Worm (Caenorhabditis elegans) whole organism, early embryonic: Measurements from ENCODE around the gene ugt-64.

ENCODE experiments used
- ama-1 ChIP-seq: fragments of 150-350 bp; optimal IDR thresholded peaks from 2 replicates; lab custom pipeline; 2014
- ceh-13 ChIP-seq: fragments of 200-800 bp; sonication (Bioruptor generic); optimal IDR thresholded peaks from 2 replicates; lab custom pipeline; 2018; ENCODE audit warnings: mild to moderate bottlenecking, missing genetic modification characterization, missing compliant biosample characterization
- ceh-36 ChIP-seq: sonication (generic microtip); optimal IDR thresholded peaks from 2 replicates; lab custom pipeline; 2016; ENCODE audit warnings: missing genetic modification characterization, inconsistent platforms, missing compliant biosample characterization
- ets-7 ChIP-seq: sonication (generic microtip); optimal IDR thresholded peaks from 2 replicates; lab custom pipeline; 2016; ENCODE audit warnings: missing genotype, missing genetic modification characterization, missing compliant biosample characterization
- flt-1 ChIP-seq: fragments of 200-800 bp; sonication (Bioruptor generic); IDR thresholded peaks from 2 replicates; pipeline ENCODE4 v1.3.6; 2022; ENCODE audit warnings: missing genetic modification characterization, missing compliant biosample characterization
- hmg-4 ChIP-seq: fragments of 200-800 bp; sonication (Bioruptor generic); optimal IDR thresholded peaks from 2 replicates; lab custom pipeline; 2018; ENCODE audit warnings: mild to moderate bottlenecking, missing genetic modification characterization, missing compliant biosample characterization
- hnd-1 ChIP-seq: sonication (generic microtip); optimal IDR thresholded peaks from 2 replicates; lab custom pipeline; 2016; ENCODE audit warnings: missing genetic modification characterization, missing compliant biosample characterization
- pes-1 ChIP-seq: fragments of 200-800 bp; sonication (Bioruptor generic); IDR thresholded peaks from 2 replicates; pipeline ENCODE4 v1.3.6; 2022; ENCODE audit warnings: missing genetic modification reagents, missing genetic modification characterization, missing compliant biosample characterization
- scrt-1 ChIP-seq: fragments of 200-800 bp; sonication (Bioruptor generic); IDR thresholded peaks from 2 replicates; pipeline ENCODE4 v1.3.6; 2022; ENCODE audit warnings: missing genetic modification characterization, missing compliant biosample characterization
- sea-1 ChIP-seq: fragments of 200-800 bp; sonication (Bioruptor generic); conservative IDR thresholded peaks from 2 replicates; pipeline ENCODE4 v1.3.6; 2022; ENCODE audit warnings: missing genetic modification characterization, missing compliant biosample characterization
- tra-4 ChIP-seq: sonication (generic microtip); optimal IDR thresholded peaks from 2 replicates; lab custom pipeline; 2017; ENCODE audit warnings: missing genetic modification characterization, missing compliant biosample characterization

DNA sequence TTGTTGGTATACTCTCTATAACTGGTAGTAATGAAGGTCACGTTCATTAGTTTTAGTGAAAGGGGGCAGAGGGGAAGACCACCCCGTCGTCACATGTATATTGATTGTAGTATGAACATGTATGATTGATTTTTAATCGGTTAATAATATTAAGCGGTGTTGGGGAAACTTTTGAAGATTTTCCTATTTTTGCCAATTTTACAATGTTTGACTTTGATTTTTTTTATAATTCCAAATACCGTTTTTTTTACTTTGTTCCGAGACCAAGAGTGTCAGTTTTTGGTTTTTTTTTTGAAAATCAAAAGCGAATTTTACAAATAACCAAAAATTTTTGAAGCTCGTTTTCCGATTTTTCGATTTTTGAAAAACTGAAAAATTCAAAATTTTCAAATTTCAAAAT, 29.1 kb upstream of the ugt-64 start, which contains the start of gene nhr-221:
- TF ChIP-seq tra-4 (tag; lab: Kevin White, UChicago) = no peak
- TF ChIP-seq hnd-1 = no peak
- TF ChIP-seq scrt-1 (GFP tag; lab: Robert Waterston, UW) = no peak
- no peak for TF ChIP-seq pes-1
- no peak for TF ChIP-seq ama-1
- no peak for TF ChIP-seq ceh-13
- no peak for TF ChIP-seq ets-7 (tag; lab: Kevin White, UChicago)
- no peak for TF ChIP-seq sea-1
- TF ChIP-seq ceh-36 (tag; lab: Kevin White, UChicago) = no peak
- TF ChIP-seq flt-1 (GFP tag; lab: Robert Waterston, UW) = no peak
- no peak for TF ChIP-seq hmg-4 (GFP tag; lab: Kevin White, UChicago)
